Fruit fly (Drosophila melanogaster) whole organism: ENCODE results near the gene CG13113.

Experiments used
- CG8478 ChIP-seq: fragments of >200 bp; optimal IDR thresholded peaks from 2 replicates; lab custom pipeline; 2018; ENCODE audit warnings: inconsistent platforms
- Dll ChIP-seq: fragments of >200 bp; optimal IDR thresholded peaks from 2 replicates; lab custom pipeline; 2017
- EcR ChIP-seq, 2 experiments: fragments of >200 bp; optimal IDR thresholded peaks; 2 replicates each; lab custom pipeline; 2017; ENCODE audit warnings: missing biosample characterization in 2 of 2, missing genetic modification characterization in 2 of 2, missing genetic modification reagents in 2 of 2
- pan ChIP-seq: fragments of >200 bp; optimal IDR thresholded peaks from 2 replicates; lab custom pipeline; 2017
- psq ChIP-seq: fragments of >200 bp; optimal IDR thresholded peaks from 2 replicates; lab custom pipeline; 2017
- usp ChIP-seq: fragments of >200 bp; optimal IDR thresholded peaks from 2 replicates; lab custom pipeline; 2017; ENCODE audit warnings: missing biosample characterization, missing genetic modification characterization, mixed read lengths

Gene CG13113

DNA sequence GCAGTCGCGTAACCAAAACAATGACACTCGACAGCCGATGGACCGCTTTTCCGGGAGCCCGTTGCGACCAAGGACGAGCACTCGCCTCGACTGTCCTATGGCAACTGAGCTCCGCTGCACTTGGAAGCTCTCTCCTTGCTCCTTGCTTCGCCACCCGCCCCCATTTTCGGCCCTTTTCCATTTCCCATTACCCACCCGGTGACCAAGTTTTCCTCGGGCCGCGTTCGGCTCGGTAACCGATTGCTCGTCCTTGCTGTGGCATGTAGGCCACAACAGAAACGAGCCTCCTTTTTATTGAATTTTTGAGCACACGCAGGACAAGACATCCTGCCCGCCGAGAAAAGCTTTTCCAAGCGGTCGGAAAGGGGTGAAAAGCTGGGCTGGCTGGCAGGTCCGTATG, 22.7 kb downstream of the CG13113 start, which contains the start of gene jp:
jp (minus strand) TSS at position 95 of the 400 bp plus-strand sequence.
- TF ChIP-seq Dll (lab: Kevin White, UChicago) (no peak), CG8478 (lab: Kevin White, UChicago) (no peak), EcR (GFP tag; optimal IDR thresholded peaks at IDR 0.05; lab: Kevin White, UChicago) (no peak), psq (lab: Kevin White, UChicago) (no peak), pan (lab: Kevin White, UChicago) (no peak), usp (GFP tag; lab: Kevin White, UChicago) (no peak)

DNA sequence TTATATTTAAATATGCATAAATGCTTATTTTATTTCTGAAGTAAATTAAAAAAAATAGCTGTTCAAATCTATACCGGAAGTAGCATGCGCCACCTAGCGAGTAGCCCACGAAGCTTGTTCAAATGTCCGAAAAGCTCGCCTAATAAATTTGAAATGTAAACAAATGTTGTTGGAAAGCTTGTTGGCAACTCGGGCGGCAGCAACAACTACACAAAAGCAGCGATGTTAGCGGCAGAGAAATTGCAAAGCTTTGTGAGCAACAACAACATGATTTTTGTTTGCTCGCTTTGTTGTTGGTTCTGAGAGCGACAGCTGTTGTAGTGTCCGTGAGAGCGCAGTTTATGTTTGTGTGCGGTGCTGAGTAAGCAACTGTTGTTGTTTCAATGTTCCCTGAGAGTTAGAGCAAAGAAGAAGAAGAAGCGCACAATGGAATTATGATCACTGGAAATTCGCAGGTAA, 23.5 kb downstream of the CG13113 start:
- TF ChIP-seq EcR (GFP tag; optimal IDR thresholded peaks at IDR 0.05; lab: Kevin White, UChicago) (no peak), psq (lab: Kevin White, UChicago) (no peak), Dll (lab: Kevin White, UChicago) (no peak), CG8478 (lab: Kevin White, UChicago) (no peak), pan (lab: Kevin White, UChicago) (no peak), usp (GFP tag; lab: Kevin White, UChicago) (no peak)

DNA sequence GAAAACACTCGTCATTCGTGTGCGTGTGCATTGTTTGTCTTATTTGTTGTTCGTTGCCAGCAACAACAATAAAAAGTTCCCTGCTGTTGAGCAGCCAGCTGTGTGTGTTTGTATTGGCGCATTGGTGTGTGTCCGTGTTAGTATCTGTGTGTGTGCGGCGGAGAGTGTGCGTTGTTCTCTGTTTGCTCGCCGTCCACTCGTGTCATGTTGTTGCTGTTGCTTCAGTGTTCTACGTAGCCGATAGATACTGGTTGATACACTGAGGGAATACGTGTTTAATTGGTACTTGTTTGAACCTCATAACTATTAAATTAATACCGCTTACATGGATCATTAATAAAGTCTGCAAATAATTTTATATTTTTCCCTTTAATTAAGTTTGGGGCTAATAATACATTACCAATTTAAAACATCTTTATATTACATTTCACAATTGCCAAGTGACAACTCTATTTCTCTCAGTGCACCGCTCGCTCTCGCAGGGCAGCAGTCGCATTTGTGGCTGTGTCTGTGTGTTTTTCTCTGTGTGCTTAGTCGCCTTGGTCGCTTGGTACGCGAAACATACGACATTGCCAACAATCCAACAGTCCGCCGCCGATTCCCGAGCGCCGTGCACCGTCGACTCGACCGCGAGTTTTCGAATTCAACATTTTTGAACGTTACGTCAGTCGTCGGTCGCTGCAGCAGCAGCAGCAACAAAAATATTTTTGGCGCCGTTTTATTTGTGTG, 24.6 kb downstream of the CG13113 start, which contains the start of gene brwl:
brwl (plus strand) TSS at position 531 of the 729 bp plus-strand sequence.
- TF ChIP-seq psq (lab: Kevin White, UChicago) (no peak), Dll (lab: Kevin White, UChicago) (peak; percentile 11)

DNA sequence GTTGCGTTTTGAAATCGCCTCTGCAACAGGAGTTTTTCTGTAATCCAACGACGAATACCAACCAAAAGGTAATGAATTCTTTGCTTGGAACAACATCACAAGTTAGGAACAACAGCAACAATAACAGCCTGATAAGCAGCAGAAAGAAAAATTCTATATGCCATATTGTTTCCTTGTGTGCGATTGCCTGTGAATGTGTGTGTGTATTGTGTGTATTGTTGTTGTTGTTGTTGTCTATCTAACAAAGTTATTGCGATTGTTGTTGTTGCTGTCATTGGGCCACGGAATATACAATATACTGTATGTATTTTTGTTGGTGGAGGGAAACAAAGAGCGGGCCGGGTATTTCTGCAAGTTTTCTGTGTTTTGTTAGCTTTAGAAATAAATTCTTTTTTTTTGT, 25.2 kb downstream of the CG13113 start:
- TF ChIP-seq usp (GFP tag; lab: Kevin White, UChicago) (no peak), psq (lab: Kevin White, UChicago) (no peak), EcR (GFP tag; optimal IDR thresholded peaks at IDR 0.05; lab: Kevin White, UChicago) (no peak), CG8478 (lab: Kevin White, UChicago) (no peak), Dll (lab: Kevin White, UChicago) (no peak), pan (lab: Kevin White, UChicago) (no peak)

DNA sequence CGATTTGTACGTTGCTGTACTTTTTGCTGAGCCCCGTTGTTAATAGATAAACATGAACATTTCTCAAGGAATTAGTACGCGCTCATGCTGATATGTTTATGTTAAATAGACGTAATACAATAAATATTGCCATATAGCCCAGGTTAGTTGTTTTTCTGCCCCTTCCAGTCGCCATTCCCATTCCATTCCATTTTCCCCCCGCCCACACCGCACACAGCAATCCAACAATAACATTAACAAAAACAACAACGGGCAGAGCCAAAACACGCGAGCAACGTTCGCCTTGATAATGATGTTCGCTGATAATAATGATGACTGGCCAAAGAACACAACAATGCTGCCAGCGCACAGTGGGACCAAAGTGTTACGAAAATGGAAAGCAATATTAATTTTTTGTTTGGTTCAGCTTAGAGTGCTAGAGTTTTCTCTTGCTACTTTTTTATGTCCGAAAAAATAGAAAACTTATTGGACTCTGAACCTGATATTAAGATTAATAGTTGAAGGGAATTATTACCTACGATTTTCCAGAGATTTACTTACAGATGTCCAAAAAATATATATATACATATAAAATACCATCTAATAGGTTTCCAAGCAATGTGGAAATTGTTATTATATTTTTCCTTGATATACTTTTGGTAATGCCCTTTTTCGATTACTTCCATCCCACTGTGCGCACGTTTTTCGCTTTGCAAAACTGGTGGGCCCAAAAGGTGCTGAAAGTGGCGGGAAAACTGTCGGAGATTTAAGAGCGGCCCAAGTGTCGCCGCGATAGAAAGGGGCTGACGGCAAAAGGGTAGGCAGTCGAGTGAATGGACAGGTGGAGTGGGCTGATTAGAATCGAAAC, 25.8 kb downstream of the CG13113 start:
- TF ChIP-seq usp (GFP tag; lab: Kevin White, UChicago): no peak
- no peak for TF ChIP-seq Dll (lab: Kevin White, UChicago)
- no peak for TF ChIP-seq pan (lab: Kevin White, UChicago)
- TF ChIP-seq psq (lab: Kevin White, UChicago): no peak
- TF ChIP-seq CG8478 (lab: Kevin White, UChicago): no peak
- no peak for TF ChIP-seq EcR (GFP tag; optimal IDR thresholded peaks at IDR 0.05; lab: Kevin White, UChicago)

DNA sequence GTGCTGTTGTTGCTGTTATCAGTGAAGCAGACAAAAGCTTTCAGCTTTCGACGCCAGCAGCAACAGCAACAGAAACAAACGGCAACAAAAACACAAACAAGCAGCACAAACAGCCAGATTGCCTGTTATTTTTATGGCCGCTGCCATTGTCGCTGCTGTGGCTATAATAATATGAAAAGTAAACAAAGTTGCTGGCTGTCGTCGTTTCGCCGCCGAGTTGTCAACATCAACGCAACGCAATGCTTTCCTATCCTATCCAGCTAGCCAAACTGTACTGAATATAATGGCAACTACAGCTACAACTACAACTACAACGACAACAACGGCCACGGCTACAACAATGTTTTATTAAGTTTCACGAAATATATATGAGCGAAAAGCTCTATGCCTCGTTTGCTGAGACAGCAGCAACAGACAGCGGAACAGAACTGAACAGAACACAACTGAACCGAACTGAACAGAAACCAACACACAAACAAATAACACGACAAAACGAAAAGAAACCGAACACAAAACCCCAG, 26.8 kb downstream of the CG13113 start:
- TF ChIP-seq Dll (lab: Kevin White, UChicago): no peak
- no peak for TF ChIP-seq usp (GFP tag; lab: Kevin White, UChicago)
- no peak for TF ChIP-seq EcR (GFP tag; optimal IDR thresholded peaks at IDR 0.05; lab: Kevin White, UChicago)
- TF ChIP-seq psq (lab: Kevin White, UChicago): no peak
- no peak for TF ChIP-seq pan (lab: Kevin White, UChicago)
- TF ChIP-seq CG8478 (lab: Kevin White, UChicago): no peak

DNA sequence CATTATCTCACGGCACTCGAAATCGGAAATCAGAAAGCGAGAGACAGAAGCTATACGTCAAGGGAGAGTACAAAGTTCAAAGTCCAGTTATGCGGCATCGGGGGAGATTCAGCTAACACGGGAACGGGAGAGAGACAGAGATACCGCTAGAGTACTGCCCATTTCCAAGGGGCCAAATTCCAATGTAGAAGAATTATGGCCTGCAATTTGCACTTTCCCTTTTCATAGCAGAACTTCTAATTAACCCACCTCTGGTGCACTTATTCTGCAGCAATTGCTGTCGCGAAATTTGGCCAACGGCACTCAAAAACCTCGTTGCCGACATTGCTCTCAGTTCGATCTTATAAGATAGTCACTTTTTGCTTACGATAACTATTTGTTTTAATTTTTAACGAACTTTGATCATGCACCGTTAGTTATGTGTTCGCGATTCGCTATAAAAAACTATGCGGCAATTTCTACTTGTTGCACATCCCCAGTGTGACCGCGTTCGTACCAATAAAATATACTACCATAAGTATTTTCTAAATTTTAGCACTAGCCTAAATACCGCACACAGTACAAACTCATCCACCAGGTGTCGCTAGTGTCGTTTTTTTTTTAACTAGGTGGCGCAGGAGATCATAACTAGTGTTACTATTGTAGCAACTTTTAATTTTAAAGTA, 32.4 kb downstream of the CG13113 start, which contains the start of gene Mtpalpha:
Mtpalpha (minus strand) TSS at position 501 of the 665 bp plus-strand sequence.
- TF ChIP-seq EcR (GFP tag; optimal IDR thresholded peaks at IDR 0.05; lab: Kevin White, UChicago): no peak
- no peak for TF ChIP-seq psq (lab: Kevin White, UChicago)
- TF ChIP-seq pan (lab: Kevin White, UChicago): no peak
- TF ChIP-seq CG8478 (lab: Kevin White, UChicago): no peak
- no peak for TF ChIP-seq usp (GFP tag; lab: Kevin White, UChicago)
- TF ChIP-seq Dll (lab: Kevin White, UChicago): no peak

DNA sequence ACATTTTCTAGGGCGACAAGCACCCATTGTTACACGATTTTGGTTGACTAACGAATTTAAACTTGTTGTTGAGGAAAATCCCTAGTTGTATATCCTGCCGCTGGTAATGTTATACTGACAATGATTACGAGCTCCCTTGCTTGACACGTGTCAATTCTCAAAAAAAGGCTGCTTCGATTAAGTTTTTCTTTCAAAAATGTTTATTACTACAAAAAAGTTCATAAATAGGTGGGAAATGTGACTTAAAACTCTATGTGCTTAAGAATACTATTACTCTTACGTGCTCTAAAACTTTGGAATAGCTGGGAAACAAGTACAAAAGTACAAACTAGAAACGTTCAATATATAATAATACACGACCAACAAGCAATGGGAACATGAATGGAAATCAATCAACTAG, 35.6 kb downstream of the CG13113 start, which contains the start of gene CG31709:
CG31709 (minus strand) TSS at position 101 of the 400 bp plus-strand sequence.
- TF ChIP-seq usp (GFP tag; lab: Kevin White, UChicago) (no peak), EcR (GFP tag; optimal IDR thresholded peaks at IDR 0.05; lab: Kevin White, UChicago) (no peak), Dll (lab: Kevin White, UChicago) (no peak), CG8478 (lab: Kevin White, UChicago) (no peak), psq (lab: Kevin White, UChicago) (no peak)

DNA sequence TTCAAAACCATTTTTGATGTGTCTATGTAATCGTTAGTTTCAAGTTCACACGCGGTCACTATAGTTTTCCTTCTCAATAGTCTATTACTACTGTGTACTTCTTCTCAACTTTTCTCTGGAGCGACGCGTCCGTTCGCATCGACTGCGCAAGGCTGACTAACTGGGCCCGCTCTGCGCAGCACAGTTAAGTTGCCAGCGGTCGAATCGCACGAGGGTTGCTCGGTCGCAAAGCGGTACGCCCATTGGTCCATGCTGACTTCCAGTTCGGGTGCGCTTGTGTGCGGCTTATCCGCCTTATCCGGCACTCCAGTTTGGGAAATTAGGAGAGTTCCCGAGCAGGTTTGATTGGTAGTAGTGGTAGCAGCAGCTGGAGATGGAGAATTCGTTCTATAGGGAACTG, 37.6 kb downstream of the CG13113 start, which contains the start of gene gcm:
gcm (minus strand) TSS at position 164 of the 400 bp plus-strand sequence.
- no peak for TF ChIP-seq usp (GFP tag; lab: Kevin White, UChicago)
- TF ChIP-seq pan (lab: Kevin White, UChicago): no peak

DNA sequence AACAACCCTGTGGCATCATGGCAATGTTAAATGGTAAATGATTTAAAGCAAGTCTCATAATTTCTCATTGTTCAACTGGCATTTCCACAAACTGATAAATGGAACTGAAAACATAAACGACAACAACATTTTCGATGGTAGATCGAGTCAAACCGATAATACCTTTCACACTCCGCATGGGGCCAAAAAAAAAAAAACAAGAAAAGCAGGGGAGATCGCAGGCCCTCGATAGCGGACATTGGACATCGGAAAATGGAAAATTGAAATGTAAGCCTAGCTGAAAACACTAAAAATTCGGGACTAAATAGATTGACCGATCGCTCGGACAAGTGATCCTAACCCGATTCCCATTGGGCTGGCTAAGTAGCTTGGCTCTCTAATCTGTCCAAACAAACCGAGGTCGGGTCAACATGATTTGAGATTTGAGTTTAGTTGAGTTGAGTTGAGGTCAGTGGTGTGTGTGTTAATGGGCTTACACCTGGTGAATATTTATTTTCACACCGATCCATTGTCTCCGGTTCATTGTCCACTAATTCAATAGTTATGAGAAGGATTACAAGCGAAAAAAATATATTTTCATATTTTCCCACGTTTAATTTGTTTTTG, 40.2 kb downstream of the CG13113 start:
- TF ChIP-seq Dll (lab: Kevin White, UChicago): no peak
- no peak for TF ChIP-seq psq (lab: Kevin White, UChicago)
